Fruit fly (Drosophila melanogaster): ENCODE data around the gene bai.

The bai gene

DNA sequence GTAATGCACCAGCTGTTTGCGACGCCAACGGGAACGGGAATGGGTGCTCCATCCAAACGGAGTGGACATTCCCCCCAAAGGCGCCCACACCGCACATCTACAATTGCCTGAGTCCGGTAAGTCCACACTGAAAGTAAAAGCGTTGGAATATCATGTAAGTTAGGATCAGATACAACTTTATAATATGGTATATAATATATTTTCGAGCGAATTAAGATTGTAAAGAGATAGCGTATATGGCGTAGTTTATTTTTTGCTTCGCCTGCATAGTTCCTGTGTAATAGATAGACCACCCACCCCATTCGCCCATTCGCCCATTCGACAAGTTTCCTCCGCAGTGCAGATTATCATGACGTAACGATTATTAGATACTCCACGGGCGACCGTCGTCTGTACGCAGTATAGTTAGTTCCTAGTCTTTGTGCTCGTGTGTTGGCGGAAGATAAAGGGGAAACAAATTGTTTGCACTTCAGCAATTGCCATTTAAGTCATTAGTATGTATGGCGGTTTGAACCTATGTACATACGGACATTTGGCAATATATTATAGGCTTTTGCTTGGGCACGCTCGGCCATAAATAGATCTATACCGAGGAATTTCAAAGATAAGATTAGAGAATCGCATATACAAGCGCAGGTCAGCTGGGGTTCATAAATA lies 12.4 kb downstream of the bai start (continued):
- TF ChIP-seq CG30020 (tag; optimal IDR thresholded peaks at IDR 0.05) (no peak), sug (tag; optimal IDR thresholded peaks at IDR 0.05) (peak; percentile 3), vvl (GFP tag; IDR thresholded peaks at IDR 0.05) (no peak)

DNA sequence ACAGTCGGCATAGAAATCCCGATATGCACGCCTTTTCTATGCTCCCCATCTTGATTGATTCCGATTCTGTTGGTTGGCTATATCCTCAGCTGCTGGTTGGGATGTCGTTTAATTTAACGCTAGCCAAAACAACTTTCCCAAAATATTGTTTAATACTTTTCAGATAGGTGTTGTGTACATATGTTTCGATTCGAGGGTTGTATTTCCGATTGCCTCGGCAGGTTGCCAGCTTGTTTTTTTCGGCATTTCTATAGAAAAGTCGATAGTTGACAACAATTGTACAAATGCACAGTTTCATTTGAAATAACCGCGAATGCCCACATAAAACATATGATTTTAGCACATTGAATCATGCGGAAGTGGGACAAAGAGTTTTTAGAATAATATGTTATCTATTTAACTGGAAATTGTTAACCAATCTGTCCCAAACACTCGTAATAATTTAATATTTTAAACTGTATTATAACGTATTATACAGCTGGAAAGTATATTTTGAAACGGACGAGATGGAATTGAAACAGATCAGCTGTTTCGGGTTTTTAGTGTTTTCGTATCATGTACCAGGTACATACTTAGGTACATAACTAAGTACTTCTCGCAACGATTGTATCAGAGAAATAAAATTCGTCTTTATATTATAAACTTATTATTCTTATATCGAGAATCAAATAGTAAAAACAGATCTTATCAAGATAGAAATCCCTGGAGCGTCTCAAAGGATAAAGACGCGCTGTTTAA lies 15.4 kb downstream of the bai start, which contains the start of gene CG31109:
CG31109 (minus strand) TSS at position 203 of the 738 bp plus-strand sequence.
- TF ChIP-seq CG14860 (GFP tag; IDR thresholded peaks at IDR 0.05; ENCODE audit: partially characterized antibody) = no peak
- TF ChIP-seq zen (tag; optimal IDR thresholded peaks at IDR 0.05) = no peak
- TF ChIP-seq Awh (GFP tag; IDR thresholded peaks at IDR 0.05) = no peak
- TF ChIP-seq Max (GFP tag; optimal IDR thresholded peaks at IDR 0.05) = no peak
- 0 out of 2 replicates have a peak, but pooled peaks have one; percentile 17 for TF ChIP-seq CG2129 (GFP tag; IDR thresholded peaks at IDR 0.05; ENCODE audit: partially characterized antibody)
- TF ChIP-seq CG4617 (GFP tag; optimal IDR thresholded peaks at IDR 0.05; ENCODE audit: borderline replicate concordance) = peak; percentile 60
- TF ChIP-seq CG31365 (tag; optimal IDR thresholded peaks at IDR 0.05) = no peak
- TF ChIP-seq Side (GFP tag; optimal IDR thresholded peaks at IDR 0.05) = no peak
- no peak for TF ChIP-seq gro (GFP tag; optimal IDR thresholded peaks at IDR 0.05)
- peak; percentile 3 for TF ChIP-seq nom (GFP tag; optimal IDR thresholded peaks at IDR 0.05)
- TF ChIP-seq CG6689 (GFP tag; IDR thresholded peaks at IDR 0.05) = no peak
- no peak for TF ChIP-seq CG5245 (GFP tag; optimal IDR thresholded peaks at IDR 0.05)
- peak; percentile 40 for TF ChIP-seq phol (tag; optimal IDR thresholded peaks at IDR 0.05)
- no peak for TF ChIP-seq bowl (GFP tag; IDR thresholded peaks at IDR 0.05)
- TF ChIP-seq NC2β (GFP tag; optimal IDR thresholded peaks at IDR 0.05) = peak; percentile 34
- peak; percentile 73 for TF ChIP-seq Dp (GFP tag; optimal IDR thresholded peaks at IDR 0.05)
- TF ChIP-seq nmo (GFP tag; optimal IDR thresholded peaks at IDR 0.05) = peak; percentile 35
- peak; percentile 61 for TF ChIP-seq Scr (GFP tag; IDR thresholded peaks at IDR 0.05; ENCODE audit: partially characterized antibody)
- TF ChIP-seq vfl (GFP tag; optimal IDR thresholded peaks at IDR 0.05) = no peak
- TF ChIP-seq CG34422 (GFP tag; IDR thresholded peaks at IDR 0.05) = peak; percentile 48; the same call in 1 of the 3 replicates
- TF ChIP-seq grn (GFP tag; optimal IDR thresholded peaks at IDR 0.05) = no peak
- TF ChIP-seq grau (tag; optimal IDR thresholded peaks at IDR 0.05) = peak; percentile 39
- TF ChIP-seq ATbp (GFP tag; optimal IDR thresholded peaks at IDR 0.05) = no peak
- TF ChIP-seq pfk (GFP tag; optimal IDR thresholded peaks at IDR 0.05) = peak; percentile 94
- TF ChIP-seq aop (GFP tag; IDR thresholded peaks at IDR 0.05) = no peak
- peak; percentile 91 for TF ChIP-seq CG1603 (tag; optimal IDR thresholded peaks at IDR 0.05)
- no peak for TF ChIP-seq kah (GFP tag; optimal IDR thresholded peaks at IDR 0.05)
- no peak for TF ChIP-seq Vsx1 (GFP tag; optimal IDR thresholded peaks at IDR 0.05)
- TF ChIP-seq CG18011 (GFP tag; optimal IDR thresholded peaks at IDR 0.05) = peak; percentile 8
- TF ChIP-seq odd (GFP tag; optimal IDR thresholded peaks at IDR 0.05) = no peak
- TF ChIP-seq CG18599 (GFP tag; optimal IDR thresholded peaks at IDR 0.05) = peak; percentile 19
- no peak for TF ChIP-seq pita (GFP tag; optimal IDR thresholded peaks at IDR 0.05)
- no peak for TF ChIP-seq usp (GFP tag; optimal IDR thresholded peaks at IDR 0.05)
- TF ChIP-seq CG14441 (GFP tag; IDR thresholded peaks at IDR 0.05) = 0 out of 2 replicates have a peak, but pooled peaks have one; percentile 17
- TF ChIP-seq YL-1 (GFP tag; optimal IDR thresholded peaks at IDR 0.05) = peak; percentile 54
- no peak for TF ChIP-seq CkIIα-i1 (GFP tag; IDR thresholded peaks at IDR 0.05)
- TF ChIP-seq Fer3 (tag; optimal IDR thresholded peaks at IDR 0.05) = peak; percentile 10
- peak; percentile 56; the same call in 2 of the 3 replicates for TF ChIP-seq CG16813 (GFP tag; IDR thresholded peaks at IDR 0.05; ENCODE audit: partially characterized antibody)
- no peak for TF ChIP-seq NfI (GFP tag; optimal IDR thresholded peaks at IDR 0.05)
- peak; percentile 22 for TF ChIP-seq CG8944 (GFP tag; optimal IDR thresholded peaks at IDR 0.05)
- TF ChIP-seq pum (GFP tag; optimal IDR thresholded peaks at IDR 0.05) = peak; percentile 26
- TF ChIP-seq tgo (GFP tag; IDR thresholded peaks at IDR 0.05) = no peak
- TF ChIP-seq CG12071 (GFP tag; optimal IDR thresholded peaks at IDR 0.05) = no peak

Measured in whole organism, embryonic.